Worm (Caenorhabditis elegans) whole organism, early embryonic: ENCODE measurements around the gene R13H4.5.

ENCODE experiments used
- B0310.2 ChIP-seq: sonication (generic microtip); optimal IDR thresholded peaks from 2 replicates; lab custom pipeline; 2016; ENCODE audit warnings: mild to moderate bottlenecking, missing genetic modification characterization, missing compliant biosample characterization
- aly-1 ChIP-seq: sonication (generic microtip); optimal IDR thresholded peaks from 2 replicates; lab custom pipeline; 2016; ENCODE audit warnings: missing genetic modification characterization, missing compliant biosample characterization
- ama-1 ChIP-seq: fragments of 150-350 bp; optimal IDR thresholded peaks from 2 replicates; lab custom pipeline; 2014
- ceh-36 ChIP-seq: sonication (generic microtip); optimal IDR thresholded peaks from 2 replicates; lab custom pipeline; 2016; ENCODE audit warnings: missing genetic modification characterization, inconsistent platforms, missing compliant biosample characterization
- ets-7 ChIP-seq: sonication (generic microtip); optimal IDR thresholded peaks from 2 replicates; lab custom pipeline; 2016; ENCODE audit warnings: missing genotype, missing genetic modification characterization, missing compliant biosample characterization
- flt-1 ChIP-seq: fragments of 200-800 bp; sonication (Bioruptor generic); IDR thresholded peaks from 2 replicates; pipeline ENCODE4 v1.3.6; 2022; ENCODE audit warnings: missing genetic modification characterization, missing compliant biosample characterization
- hmg-4 ChIP-seq: fragments of 200-800 bp; sonication (Bioruptor generic); optimal IDR thresholded peaks from 2 replicates; lab custom pipeline; 2018; ENCODE audit warnings: mild to moderate bottlenecking, missing genetic modification characterization, missing compliant biosample characterization
- scrt-1 ChIP-seq: fragments of 200-800 bp; sonication (Bioruptor generic); IDR thresholded peaks from 2 replicates; pipeline ENCODE4 v1.3.6; 2022; ENCODE audit warnings: missing genetic modification characterization, missing compliant biosample characterization
- sea-1 ChIP-seq: fragments of 200-800 bp; sonication (Bioruptor generic); conservative IDR thresholded peaks from 2 replicates; pipeline ENCODE4 v1.3.6; 2022; ENCODE audit warnings: missing genetic modification characterization, missing compliant biosample characterization
- tbx-11 ChIP-seq: fragments of 200-800 bp; sonication (Bioruptor generic); IDR thresholded peaks from 2 replicates; pipeline ENCODE4 v1.3.6; 2022; ENCODE audit warnings: missing genetic modification characterization, missing compliant biosample characterization
- tbx-37 ChIP-seq: fragments of 200-800 bp; sonication (Bioruptor generic); conservative IDR thresholded peaks from 2 replicates; pipeline ENCODE4 v1.3.6; 2022; ENCODE audit warnings: missing genetic modification reagents, missing genetic modification characterization, missing compliant biosample characterization

DNA sequence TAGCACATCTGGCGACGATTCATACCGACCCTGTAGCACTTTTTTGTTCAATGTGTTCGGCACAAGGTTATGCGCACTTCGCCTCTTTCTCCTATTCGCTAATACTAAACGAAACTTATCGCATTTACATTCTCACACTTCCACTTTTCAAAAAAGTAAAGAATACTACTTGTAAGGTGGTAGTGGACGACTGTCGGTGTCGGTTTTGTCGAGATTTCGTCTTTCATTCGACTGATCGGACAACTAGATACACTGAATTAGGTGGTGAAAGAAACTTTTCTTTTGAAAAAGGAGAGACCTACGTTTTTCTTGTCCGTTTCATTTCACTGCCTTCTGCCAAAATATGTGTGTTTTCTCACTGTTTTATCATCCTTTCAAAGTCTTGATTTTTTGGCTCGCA lies 37.1 kb downstream of the R13H4.5 start:
- TF ChIP-seq scrt-1 (GFP tag; lab: Robert Waterston, UW): no peak
- no peak for TF ChIP-seq ceh-36 (tag; lab: Kevin White, UChicago)
- no peak for TF ChIP-seq hmg-4 (GFP tag; lab: Kevin White, UChicago)
- no peak for TF ChIP-seq sea-1 (GFP tag; lab: Robert Waterston, UW)
- TF ChIP-seq ama-1 (lab: Kevin White, UChicago): no peak
- TF ChIP-seq tbx-11 (GFP tag; lab: Robert Waterston, UW): no peak
- TF ChIP-seq B0310.2: no peak
- no peak for TF ChIP-seq ets-7 (tag; lab: Kevin White, UChicago)
- TF ChIP-seq tbx-37 (GFP tag; lab: Robert Waterston, UW): no peak
- no peak for TF ChIP-seq aly-1 (tag; lab: Kevin White, UChicago)
- no peak for TF ChIP-seq flt-1 (GFP tag; lab: Robert Waterston, UW)
